Worm (Caenorhabditis elegans): ENCODE data around the gene srt-38.

DNA sequence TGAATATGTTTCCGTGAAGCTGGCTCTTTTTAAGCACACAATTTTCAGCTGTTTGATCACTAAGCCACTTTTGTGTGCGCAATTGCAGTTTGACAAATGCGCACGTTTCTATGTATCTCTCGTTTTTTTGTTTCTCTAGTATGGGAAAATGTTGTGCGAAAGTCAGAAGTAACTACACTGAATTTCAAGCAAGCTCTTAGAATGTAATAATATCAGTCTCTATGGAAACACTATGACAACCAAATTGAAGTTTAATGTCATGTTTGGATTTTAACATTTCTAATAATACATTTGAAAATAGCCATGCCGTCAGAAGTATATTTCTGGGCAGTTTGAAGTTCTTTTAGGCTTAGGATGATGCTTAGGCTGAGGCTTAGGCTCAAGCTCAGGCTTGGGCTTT, 48.7 kb upstream of the srt-38 start, which contains the start of gene ZC132.9:
- TF ChIP-seq lag-1 (GFP tag; IDR thresholded peaks at IDR 0.05) (no peak), hmg-1.2 (GFP tag; IDR thresholded peaks at IDR 0.05) (no peak), ztf-6 (GFP tag; IDR thresholded peaks at IDR 0.05) (no peak), fkh-3 (tag; optimal IDR thresholded peaks at IDR 0.05) (no peak), snpc-1.3 (tag; optimal IDR thresholded peaks at IDR 0.05; ENCODE audit: insufficient read depth) (no peak), sea-2 (GFP tag; IDR thresholded peaks at IDR 0.05) (no peak), unc-62 (GFP tag; optimal IDR thresholded peaks at IDR 0.05) (no peak), ccch-3 (GFP tag; optimal IDR thresholded peaks at IDR 0.05) (no peak)
